Worm (Caenorhabditis elegans): Measurements from ENCODE around the gene C46G7.5.

The C46G7.5 gene

DNA sequence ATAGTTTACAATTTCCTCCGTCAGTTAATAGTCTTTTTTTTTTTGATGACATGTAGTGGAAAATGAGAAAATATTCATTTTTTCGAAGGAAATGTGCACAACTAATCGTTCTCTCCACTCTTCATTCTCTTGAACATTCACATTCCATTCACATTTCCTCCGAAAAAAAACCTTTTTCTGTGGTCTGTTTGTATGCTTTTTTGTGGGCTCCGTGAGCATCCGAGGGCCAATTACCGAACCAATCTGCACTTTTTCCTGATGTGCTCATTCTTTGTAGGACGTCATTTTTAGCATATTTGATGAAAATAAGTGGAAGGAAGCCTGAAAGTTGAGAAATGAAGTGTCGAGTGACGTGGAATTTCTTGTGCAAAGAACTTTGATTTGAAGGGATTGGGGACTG lies 48.3 kb upstream of the C46G7.5 start:
- TF ChIP-seq mab-9 (GFP tag; IDR thresholded peaks at IDR 0.05) = no peak
- no peak for TF ChIP-seq egl-13 (tag; optimal IDR thresholded peaks at IDR 0.05)
- TF ChIP-seq nhr-84 (tag; optimal IDR thresholded peaks at IDR 0.05) = no peak
- TF ChIP-seq aly-2 (tag; optimal IDR thresholded peaks at IDR 0.05) = no peak
- no peak for TF ChIP-seq skn-1 (tag; optimal IDR thresholded peaks at IDR 0.05)
- TF ChIP-seq lir-3 (tag; optimal IDR thresholded peaks at IDR 0.05; ENCODE audit: poor library complexity) = no peak
- TF ChIP-seq hlh-17 (GFP tag; optimal IDR thresholded peaks at IDR 0.05; ENCODE audit: borderline replicate concordance) = no peak
- TF ChIP-seq pag-3 (tag; optimal IDR thresholded peaks at IDR 0.05; ENCODE audit: borderline replicate concordance, insufficient read depth) = no peak
- no peak for TF ChIP-seq lin-13 (GFP tag; optimal IDR thresholded peaks at IDR 0.05)
- no peak for TF ChIP-seq hpl-2 (GFP tag; optimal IDR thresholded peaks at IDR 0.05)
- no peak for TF ChIP-seq nhr-12 (tag; optimal IDR thresholded peaks at IDR 0.05)
- TF ChIP-seq nhr-20 (tag; optimal IDR thresholded peaks at IDR 0.05) = no peak
- TF ChIP-seq ceh-8 (GFP tag; optimal IDR thresholded peaks at IDR 0.05) = no peak
- no peak for TF ChIP-seq ces-1 (GFP tag; optimal IDR thresholded peaks at IDR 0.05)
- no peak for TF ChIP-seq unc-62 (GFP tag; optimal IDR thresholded peaks at IDR 0.05)
- no peak for TF ChIP-seq ceh-63 (GFP tag; optimal IDR thresholded peaks at IDR 0.05)

- peak; percentile 83 for TF ChIP-seq fkh-10 (GFP tag; optimal IDR thresholded peaks at IDR 0.05)
- no peak for TF ChIP-seq nhr-20 (tag; optimal IDR thresholded peaks at IDR 0.05)
- peak; percentile 20 for TF ChIP-seq ces-1 (GFP tag; optimal IDR thresholded peaks at IDR 0.05)
- no peak for TF ChIP-seq tlp-1 (tag; optimal IDR thresholded peaks at IDR 0.05)
- TF ChIP-seq nhr-77 (tag; optimal IDR thresholded peaks at IDR 0.05) = no peak
- TF ChIP-seq C04F5.9 (tag; optimal IDR thresholded peaks at IDR 0.05) = no peak
- TF ChIP-seq fos-1 (tag; optimal IDR thresholded peaks at IDR 0.05) = no peak
- peak; percentile 51 for TF ChIP-seq lin-14 (GFP tag; optimal IDR thresholded peaks at IDR 0.05)
- no peak for TF ChIP-seq isw-1 (GFP tag; IDR thresholded peaks at IDR 0.05)
- no peak for TF ChIP-seq sptf-1 (tag; optimal IDR thresholded peaks at IDR 0.05)
- TF ChIP-seq hlh-17 (GFP tag; optimal IDR thresholded peaks at IDR 0.05; ENCODE audit: borderline replicate concordance) = no peak
- TF ChIP-seq dsc-1 (tag; optimal IDR thresholded peaks at IDR 0.05) = no peak
- no peak for TF ChIP-seq ceh-88 (GFP tag; IDR thresholded peaks at IDR 0.05)
These were observed 43.4 kb upstream of the C46G7.5 start for ce11 chrIV:6054833-6055232.

DNA sequence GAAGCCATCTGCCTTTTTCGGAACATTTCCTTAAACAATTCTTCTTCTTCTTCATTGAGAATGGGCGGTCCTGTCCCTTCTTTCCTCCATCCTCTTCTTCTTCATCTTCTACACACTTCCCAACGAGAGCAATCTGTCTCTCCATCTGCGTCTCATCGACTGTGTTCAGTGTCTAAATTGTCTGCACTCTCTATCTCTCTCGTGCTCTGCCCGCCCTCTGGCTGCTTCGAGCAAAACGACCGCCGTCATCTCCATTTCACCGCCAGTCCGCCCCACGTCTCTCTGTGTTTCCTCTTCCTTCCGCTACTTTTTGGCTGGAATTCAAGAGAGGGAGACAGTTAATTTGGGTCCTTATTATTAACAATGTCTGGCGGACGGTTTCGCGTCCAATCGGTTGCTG lies 42.0 kb upstream of the C46G7.5 start:
- peak; percentile 2 for TF ChIP-seq mep-1 (tag; optimal IDR thresholded peaks at IDR 0.05)
- peak; percentile 47 for TF ChIP-seq nhr-71 (tag; optimal IDR thresholded peaks at IDR 0.05)
- TF ChIP-seq ceh-82 (tag; optimal IDR thresholded peaks at IDR 0.05) = peak in 1 of 3 experiments; percentile 48
- TF ChIP-seq swsn-7 (tag; optimal IDR thresholded peaks at IDR 0.05) = peak; percentile 15
- no peak for TF ChIP-seq hpl-2 (GFP tag; optimal IDR thresholded peaks at IDR 0.05)
- TF ChIP-seq aly-2 (tag; optimal IDR thresholded peaks at IDR 0.05) = no peak
- TF ChIP-seq unc-98 (GFP tag; IDR thresholded peaks at IDR 0.05) = no peak
- TF ChIP-seq lin-14 (GFP tag; optimal IDR thresholded peaks at IDR 0.05) = peak; percentile 63
- TF ChIP-seq snu-23 (GFP tag; optimal IDR thresholded peaks at IDR 0.05) = peak; percentile 16
- peak; percentile 1 for TF ChIP-seq fkh-8 (tag; optimal IDR thresholded peaks at IDR 0.05)
- TF ChIP-seq C34B4.2 (tag; optimal IDR thresholded peaks at IDR 0.05) = no peak
- peak in 1 of 2 experiments; percentile 13 for TF ChIP-seq lsy-2 (tag; optimal IDR thresholded peaks at IDR 0.05)
- TF ChIP-seq nhr-47 (tag; optimal IDR thresholded peaks at IDR 0.05) = peak; percentile 13
- no peak for TF ChIP-seq ztf-4 (tag; optimal IDR thresholded peaks at IDR 0.05)
- TF ChIP-seq nhr-84 (tag; optimal IDR thresholded peaks at IDR 0.05) = no peak
- TF ChIP-seq efl-1 (optimal IDR thresholded peaks at IDR 0.05) = peak; percentile 44 to 73
- TF ChIP-seq efl-1 (GFP tag; optimal IDR thresholded peaks at IDR 0.05 in 1 of 2) = no peak
- TF ChIP-seq aha-1 (tag; optimal IDR thresholded peaks at IDR 0.05) = no peak
- TF ChIP-seq ets-5 (GFP tag; IDR thresholded peaks at IDR 0.05) = no peak
- TF ChIP-seq lin-35 (GFP tag; optimal IDR thresholded peaks at IDR 0.05) = peak in 1 of 2 experiments; percentile 18
- peak; percentile 57 for TF ChIP-seq rnt-1 (tag; optimal IDR thresholded peaks at IDR 0.05)
- no peak for TF ChIP-seq snpc-4 (tag; optimal IDR thresholded peaks at IDR 0.05)
- TF ChIP-seq sox-4 (tag; optimal IDR thresholded peaks at IDR 0.05) = no peak
- TF ChIP-seq F16B12.6 (tag; optimal IDR thresholded peaks at IDR 0.05) = no peak
- no peak for TF ChIP-seq ceh-63 (GFP tag; optimal IDR thresholded peaks at IDR 0.05)
- TF ChIP-seq mab-9 (GFP tag; IDR thresholded peaks at IDR 0.05) = no peak

Data from whole organism, L1 larva.